Fruit fly (Drosophila melanogaster): ENCODE results near the gene Cds.

Gene Cds

dm6 chr3L:8155324-8155723 is 27.8 kb downstream of the Cds start:
- TF ChIP-seq fd59A (GFP tag; optimal IDR thresholded peaks at IDR 0.05) (no peak), dac (GFP tag; optimal IDR thresholded peaks at IDR 0.05) (no peak), eg (GFP tag; IDR thresholded peaks at IDR 0.05) (no peak), CG3032 (tag; optimal IDR thresholded peaks at IDR 0.05) (no peak), Hr38 (GFP tag; optimal IDR thresholded peaks at IDR 0.05) (no peak), CG8319 (GFP tag; optimal IDR thresholded peaks at IDR 0.05) (no peak), fkh (GFP tag; optimal IDR thresholded peaks at IDR 0.05) (no peak), CG7368 (GFP tag; optimal IDR thresholded peaks at IDR 0.05) (no peak), esn (GFP tag; optimal IDR thresholded peaks at IDR 0.05) (no peak), CG11902 (GFP tag; optimal IDR thresholded peaks at IDR 0.05) (no peak), lz (GFP tag; optimal IDR thresholded peaks at IDR 0.05) (no peak), Ets96B (tag; optimal IDR thresholded peaks at IDR 0.05) (no peak), Lpt (GFP tag; optimal IDR thresholded peaks at IDR 0.05) (no peak), CG32006 (GFP tag; optimal IDR thresholded peaks at IDR 0.05) (no peak), Hr4 (GFP tag; optimal IDR thresholded peaks at IDR 0.05) (no peak), dsx (GFP tag; optimal IDR thresholded peaks at IDR 0.05; ENCODE audit: poor library complexity, severe bottlenecking) (no peak), CG6792 (GFP tag; optimal IDR thresholded peaks at IDR 0.05) (no peak)

dm6 chr3L:8156199-8156598 is 28.6 kb downstream of the Cds start:
- TF ChIP-seq fd59A (GFP tag; optimal IDR thresholded peaks at IDR 0.05) (no peak), CG3919 (GFP tag; optimal IDR thresholded peaks at IDR 0.05) (peak; percentile 42), Sox102F (GFP tag; optimal IDR thresholded peaks at IDR 0.05) (no peak), svp (GFP tag) (peak; percentile 75), fkh (GFP tag; optimal IDR thresholded peaks at IDR 0.05) (no peak), Hr4 (GFP tag; optimal IDR thresholded peaks at IDR 0.05) (peak; percentile 15), spab (GFP tag; optimal IDR thresholded peaks at IDR 0.05) (no peak), CG11902 (GFP tag; optimal IDR thresholded peaks at IDR 0.05) (no peak), Hr38 (GFP tag; optimal IDR thresholded peaks at IDR 0.05) (no peak), achi (GFP tag; optimal IDR thresholded peaks at IDR 0.05) (no peak), Lpt (GFP tag; optimal IDR thresholded peaks at IDR 0.05) (no peak), topi (GFP tag; optimal IDR thresholded peaks at IDR 0.05) (peak; percentile 22), CG7368 (GFP tag; optimal IDR thresholded peaks at IDR 0.05) (no peak), salr (GFP tag; optimal IDR thresholded peaks at IDR 0.05) (no peak), Ets21C (GFP tag; optimal IDR thresholded peaks at IDR 0.05) (no peak), CG10669 (GFP tag; optimal IDR thresholded peaks at IDR 0.05) (peak; percentile 16), pdm3 (GFP tag; optimal IDR thresholded peaks at IDR 0.05) (peak; percentile 31), cyc (GFP tag; optimal IDR thresholded peaks at IDR 0.05) (peak; percentile 11), CG6854 (GFP tag; optimal IDR thresholded peaks at IDR 0.05) (no peak), CG11294 (GFP tag; IDR thresholded peaks at IDR 0.05) (no peak), CG8319 (GFP tag; optimal IDR thresholded peaks at IDR 0.05) (no peak), CG6276 (GFP tag; optimal IDR thresholded peaks at IDR 0.05) (peak; percentile 36), CG34406 (GFP tag; optimal IDR thresholded peaks at IDR 0.05) (peak; percentile 45), CG3032 (tag; optimal IDR thresholded peaks at IDR 0.05) (peak; percentile 34), fd85E (GFP tag; optimal IDR thresholded peaks at IDR 0.05) (no peak), Gug (GFP tag; IDR thresholded peaks at IDR 0.05) (no peak), Smox (GFP tag; optimal IDR thresholded peaks at IDR 0.05) (peak; percentile 12), OdsH (GFP tag; optimal IDR thresholded peaks at IDR 0.05) (peak; percentile 17), Met (GFP tag; optimal IDR thresholded peaks at IDR 0.05) (peak; percentile 29), CG15336 (GFP tag; IDR thresholded peaks at IDR 0.05) (peak; percentile 41; the same call in 1 of the 2 replicates), ss (GFP tag; optimal IDR thresholded peaks at IDR 0.05) (peak in 1 of 2 experiments; percentile 22), CG6792 (GFP tag; optimal IDR thresholded peaks at IDR 0.05) (no peak), lz (GFP tag; optimal IDR thresholded peaks at IDR 0.05) (peak; percentile 23), CG11762 (GFP tag; optimal IDR thresholded peaks at IDR 0.05; ENCODE audit: insufficient read depth) (no peak), Eip75B (GFP tag; optimal IDR thresholded peaks at IDR 0.05) (no peak), CG31627 (GFP tag; optimal IDR thresholded peaks at IDR 0.05) (no peak), Ets96B (tag; optimal IDR thresholded peaks at IDR 0.05) (peak; percentile 1), CG6163 (GFP tag; IDR thresholded peaks at IDR 0.05) (peak; percentile 68), CG8632 (GFP tag; optimal IDR thresholded peaks at IDR 0.05) (peak; percentile 29), CG6808 (GFP tag; optimal IDR thresholded peaks at IDR 0.05) (no peak), CG10631 (GFP tag; optimal IDR thresholded peaks at IDR 0.05) (no peak), esn (GFP tag; optimal IDR thresholded peaks at IDR 0.05) (peak; percentile 21), dac (GFP tag; optimal IDR thresholded peaks at IDR 0.05) (no peak), CG8119 (GFP tag; IDR thresholded peaks at IDR 0.05) (no peak), Eip78C (GFP tag) (peak; percentile 78), CG32006 (GFP tag; optimal IDR thresholded peaks at IDR 0.05) (peak; percentile 22)
